Fruit fly (Drosophila melanogaster): Measurements from ENCODE around the gene Vha68-2.

Vha68-2 gene

dm6 chr2L:12950682-12951081 is 23.4 kb upstream of the Vha68-2 start:
- TF ChIP-seq HLH106 (tag; optimal IDR thresholded peaks at IDR 0.05), result no peak
- no peak for TF ChIP-seq h (GFP tag; optimal IDR thresholded peaks at IDR 0.05)
- TF ChIP-seq OdsH (GFP tag; optimal IDR thresholded peaks at IDR 0.05), result no peak
- TF ChIP-seq Myc (optimal IDR thresholded peaks at IDR 0.05), result no peak
- TF ChIP-seq rgr (GFP tag; optimal IDR thresholded peaks at IDR 0.05), result no peak
- TF ChIP-seq CrebA (GFP tag; optimal IDR thresholded peaks at IDR 0.05; ENCODE audit: borderline replicate concordance), result no peak
- no peak for TF ChIP-seq Jra (GFP tag; optimal IDR thresholded peaks at IDR 0.05)
- TF ChIP-seq Rel (GFP tag; optimal IDR thresholded peaks at IDR 0.05), result no peak
- no peak for TF ChIP-seq Rel (tag; optimal IDR thresholded peaks at IDR 0.05)
- no peak for TF ChIP-seq woc (GFP tag; optimal IDR thresholded peaks at IDR 0.05)
- TF ChIP-seq N (GFP tag; optimal IDR thresholded peaks at IDR 0.05), result no peak
- TF ChIP-seq jim (GFP tag; optimal IDR thresholded peaks at IDR 0.05), result no peak
- TF ChIP-seq pan (optimal IDR thresholded peaks at IDR 0.05), result no peak

- TF ChIP-seq Mio (GFP tag; optimal IDR thresholded peaks at IDR 0.05), result no peak
- no peak for TF ChIP-seq tai (GFP tag; optimal IDR thresholded peaks at IDR 0.05)
- TF ChIP-seq GATAd (GFP tag; optimal IDR thresholded peaks at IDR 0.05), result no peak
- no peak for TF ChIP-seq foxo (GFP tag; optimal IDR thresholded peaks at IDR 0.05)
- no peak for TF ChIP-seq Hr83 (GFP tag; optimal IDR thresholded peaks at IDR 0.05; ENCODE audit: poor library complexity, severe bottlenecking)
- TF ChIP-seq Dif (GFP tag; optimal IDR thresholded peaks at IDR 0.05; ENCODE audit: partially characterized antibody), result no peak
- TF ChIP-seq Hnf4 (GFP tag; optimal IDR thresholded peaks at IDR 0.05), result no peak
- no peak for TF ChIP-seq OdsH (GFP tag; optimal IDR thresholded peaks at IDR 0.05)
- no peak for TF ChIP-seq woc (GFP tag; optimal IDR thresholded peaks at IDR 0.05)
- TF ChIP-seq rgr (GFP tag; optimal IDR thresholded peaks at IDR 0.05), result no peak
- TF ChIP-seq Rel (GFP tag; optimal IDR thresholded peaks at IDR 0.05), result no peak
- TF ChIP-seq Rel (tag; optimal IDR thresholded peaks at IDR 0.05), result no peak
Observed at dm6 chr2L:12966290-12966689, 7.8 kb upstream of the Vha68-2 start, which contains the start of gene CG16800. CG16800 (plus strand) TSS chr2L:12966590.

- TF ChIP-seq fru (GFP tag; optimal IDR thresholded peaks at IDR 0.05) (no peak), Dif (GFP tag; optimal IDR thresholded peaks at IDR 0.05; ENCODE audit: partially characterized antibody) (no peak), ey (GFP tag; optimal IDR thresholded peaks at IDR 0.05) (no peak), brk (GFP tag; optimal IDR thresholded peaks at IDR 0.05) (no peak), Hr78 (GFP tag; optimal IDR thresholded peaks at IDR 0.05) (no peak), Abd-B (GFP tag; optimal IDR thresholded peaks at IDR 0.05) (no peak), dsf (GFP tag; optimal IDR thresholded peaks at IDR 0.05; ENCODE audit: borderline replicate concordance) (no peak)
Observed at dm6 chr2L:12969569-12969968, 4.6 kb upstream of the Vha68-2 start.

dm6 chr2L:12974562-12975366 is 642 bp downstream of the Vha68-2 start:
- TF ChIP-seq CrebA (GFP tag; optimal IDR thresholded peaks at IDR 0.05; ENCODE audit: borderline replicate concordance) (peak; percentile 51), Abd-B (GFP tag; optimal IDR thresholded peaks at IDR 0.05) (no peak), Hr78 (GFP tag; optimal IDR thresholded peaks at IDR 0.05) (no peak), psq (GFP tag; optimal IDR thresholded peaks at IDR 0.05) (peak; percentile 90), br (GFP tag; optimal IDR thresholded peaks at IDR 0.05) (no peak), sage (GFP tag; optimal IDR thresholded peaks at IDR 0.05) (peak; percentile 1), dmrt93B (GFP tag; optimal IDR thresholded peaks at IDR 0.05) (no peak), foxo (GFP tag; optimal IDR thresholded peaks at IDR 0.05) (no peak), Dif (GFP tag; optimal IDR thresholded peaks at IDR 0.05; ENCODE audit: partially characterized antibody) (peak; percentile 19)

- TF ChIP-seq fru (GFP tag; optimal IDR thresholded peaks at IDR 0.05), result no peak
- no peak for TF ChIP-seq rgr (GFP tag; optimal IDR thresholded peaks at IDR 0.05)
- TF ChIP-seq CG9705 (GFP tag; optimal IDR thresholded peaks at IDR 0.05), result no peak
- TF ChIP-seq OdsH (GFP tag; optimal IDR thresholded peaks at IDR 0.05), result no peak
- TF ChIP-seq dmrt93B (GFP tag; optimal IDR thresholded peaks at IDR 0.05), result no peak
- no peak for TF ChIP-seq Dfd (GFP tag; optimal IDR thresholded peaks at IDR 0.05)
- no peak for TF ChIP-seq Myc (optimal IDR thresholded peaks at IDR 0.05)
- TF ChIP-seq lola (GFP tag; optimal IDR thresholded peaks at IDR 0.05), result no peak
- no peak for TF ChIP-seq woc (GFP tag; optimal IDR thresholded peaks at IDR 0.05)
Observed at dm6 chr2L:12975367-12975655, 1.2 kb downstream of the Vha68-2 start.
